Fruit fly (Drosophila melanogaster) whole organism, embryonic: ENCODE data around the gene Spase25.

Source experiments
- Abd-B ChIP-seq: fragments of 200-800 bp; sonication (Bioruptor generic); optimal IDR thresholded peaks from 2 replicates; lab custom pipeline; 2018; ENCODE audit warnings: missing biosample characterization, mild to moderate bottlenecking, missing genetic modification characterization, moderate library complexity
- Antp ChIP-seq: fragments of 200-800 bp; sonication (Bioruptor generic); optimal IDR thresholded peaks from 3 replicates; lab custom pipeline; 2016; ENCODE audit warnings: missing biosample characterization, missing genetic modification characterization
- Bgb ChIP-seq: fragments of 200-800 bp; sonication (Bioruptor generic); IDR thresholded peaks from 2 replicates; pipeline ENCODE4 v1.3.6; 2022; ENCODE audit warnings: missing biosample characterization, missing genetic modification characterization; ENCODE audit not compliant: partially characterized antibody
- C15 ChIP-seq: fragments of 200-800 bp; sonication (Bioruptor generic); IDR thresholded peaks from 3 replicates; pipeline ENCODE4 v1.3.6; 2022; ENCODE audit warnings: missing biosample characterization, missing genetic modification characterization
- CG11456 ChIP-seq: fragments of 200-800 bp; sonication (Bioruptor generic); IDR thresholded peaks from 3 replicates; pipeline ENCODE4 v1.3.6; 2022; ENCODE audit warnings: missing biosample characterization, missing genetic modification characterization
- CG11560 ChIP-seq: fragments of 200-800 bp; sonication (Bioruptor generic); IDR thresholded peaks from 3 replicates; pipeline ENCODE4 v1.3.6; 2022; ENCODE audit warnings: missing biosample characterization, missing genetic modification characterization
- CG11695 ChIP-seq: fragments of 200-800 bp; sonication (Bioruptor generic); IDR thresholded peaks from 3 replicates; pipeline ENCODE4 v1.3.6; 2022; ENCODE audit warnings: missing biosample characterization, missing genetic modification characterization
- CG12155 ChIP-seq: fragments of 200-800 bp; sonication (Bioruptor generic); optimal IDR thresholded peaks from 3 replicates; lab custom pipeline; 2016; ENCODE audit warnings: missing biosample characterization, missing genetic modification characterization
- CG12236 ChIP-seq: fragments of 200-800 bp; sonication (Bioruptor generic); optimal IDR thresholded peaks from 2 replicates; lab custom pipeline; 2016; ENCODE audit warnings: missing biosample characterization, missing genetic modification characterization
- CG12299 ChIP-seq: fragments of 200-800 bp; sonication (Bioruptor generic); optimal IDR thresholded peaks from 2 replicates; lab custom pipeline; 2018; ENCODE audit warnings: missing biosample characterization, mild to moderate bottlenecking, missing genetic modification characterization
- CG15011 ChIP-seq: fragments of 200-800 bp; sonication (Bioruptor generic); optimal IDR thresholded peaks from 3 replicates; lab custom pipeline; 2018; ENCODE audit warnings: missing biosample characterization, mild to moderate bottlenecking, missing genetic modification characterization
- CG15269 ChIP-seq: fragments of 200-800 bp; sonication (Bioruptor generic); optimal IDR thresholded peaks from 2 replicates; lab custom pipeline; 2018; ENCODE audit warnings: missing biosample characterization, mild to moderate bottlenecking, missing genetic modification characterization, moderate library complexity
- CG17361 ChIP-seq: fragments of 200-800 bp; sonication (Bioruptor generic); IDR thresholded peaks from 3 replicates; pipeline ENCODE4 v1.3.6; 2022; ENCODE audit warnings: missing biosample characterization, missing genetic modification characterization
- CG1832 ChIP-seq: fragments of 200-800 bp; sonication (Bioruptor generic); optimal IDR thresholded peaks from 2 replicates; lab custom pipeline; 2017; ENCODE audit warnings: missing biosample characterization, mild to moderate bottlenecking, missing genetic modification characterization, inconsistent platforms
- CG32532 ChIP-seq: fragments of 200-800 bp; sonication (Bioruptor generic); IDR thresholded peaks from 2 replicates; pipeline ENCODE4 v1.3.6; 2022; ENCODE audit warnings: missing biosample characterization, missing genetic modification characterization
- CG4282 ChIP-seq: fragments of 200-800 bp; sonication (Bioruptor generic); optimal IDR thresholded peaks from 2 replicates; lab custom pipeline; 2016; ENCODE audit warnings: missing biosample characterization, missing genetic modification characterization
- CG4328 ChIP-seq: fragments of 200-800 bp; sonication (Bioruptor generic); optimal IDR thresholded peaks from 3 replicates; lab custom pipeline; 2017; ENCODE audit warnings: missing biosample characterization, missing genetic modification reagents, missing genetic modification characterization
- CG6689 ChIP-seq: fragments of 200-800 bp; sonication (Bioruptor generic); IDR thresholded peaks from 2 replicates; pipeline ENCODE4 v1.3.6; 2022; ENCODE audit warnings: missing biosample characterization, missing genetic modification characterization
- CG7372 ChIP-seq: fragments of 200-800 bp; sonication (Bioruptor generic); IDR thresholded peaks from 2 replicates; pipeline ENCODE4 v1.3.6; 2022; ENCODE audit warnings: missing biosample characterization, missing genetic modification characterization
- CTCF ChIP-seq: fragments of 200-800 bp; sonication (Bioruptor generic); optimal IDR thresholded peaks from 2 replicates; lab custom pipeline; 2017; ENCODE audit warnings: missing biosample characterization, mild to moderate bottlenecking, missing genetic modification characterization, moderate library complexity
- D19B ChIP-seq: fragments of 200-800 bp; sonication (Bioruptor generic); optimal IDR thresholded peaks from 2 replicates; lab custom pipeline; 2017; ENCODE audit warnings: missing biosample characterization, mild to moderate bottlenecking, missing genetic modification characterization
- Dek ChIP-seq: fragments of 200-800 bp; sonication (Bioruptor generic); optimal IDR thresholded peaks from 3 replicates; lab custom pipeline; 2019; ENCODE audit warnings: missing biosample characterization, mild to moderate bottlenecking, missing genetic modification characterization, moderate library complexity
- Ets65A ChIP-seq: fragments of 200-800 bp; sonication (Bioruptor generic); peaks from one replicate; lab custom pipeline; 2016; ENCODE audit warnings: missing biosample characterization, missing genetic modification characterization
- Hey ChIP-seq: fragments of 200-800 bp; sonication (Bioruptor generic); optimal IDR thresholded peaks from 3 replicates; lab custom pipeline; 2018; ENCODE audit warnings: missing biosample characterization, mild to moderate bottlenecking, missing genetic modification characterization
- Hr51 ChIP-seq, 2 experiments: fragments of 200-800 bp; sonication (Bioruptor generic); optimal IDR thresholded peaks; 2 replicates in 1 of 2; 3 replicates in 1 of 2; lab custom pipeline; 2016 to 2018; ENCODE audit warnings: missing biosample characterization in 2 of 2, missing genetic modification characterization in 2 of 2, mild to moderate bottlenecking in 1 of 2, moderate library complexity in 1 of 2
- Hsf ChIP-seq: fragments of 200-800 bp; sonication (Bioruptor generic); optimal IDR thresholded peaks from 3 replicates; lab custom pipeline; 2016; ENCODE audit warnings: missing biosample characterization, missing genetic modification characterization
- Myb ChIP-seq: fragments of 200-800 bp; sonication (Bioruptor generic); optimal IDR thresholded peaks from 2 replicates; lab custom pipeline; 2016; ENCODE audit warnings: missing biosample characterization, missing genetic modification characterization
- NFAT ChIP-seq: fragments of 200-800 bp; sonication (Bioruptor generic); IDR thresholded peaks from 2 replicates; pipeline ENCODE4 v1.3.6; 2022; ENCODE audit warnings: missing biosample characterization, missing genetic modification characterization
- Optix ChIP-seq: fragments of 200-800 bp; sonication (Bioruptor generic); IDR thresholded peaks from 3 replicates; pipeline ENCODE4 v1.3.6; 2022; ENCODE audit warnings: missing biosample characterization, missing genetic modification characterization
- Pdp1 ChIP-seq, 2 experiments: fragments of 200-800 bp; sonication (Bioruptor generic); optimal IDR thresholded peaks; 3 replicates each; lab custom pipeline; 2016; ENCODE audit warnings: missing biosample characterization in 2 of 2, missing genetic modification characterization in 2 of 2, mild to moderate bottlenecking in 1 of 2, moderate library complexity in 1 of 2
- Poxn ChIP-seq: fragments of 200-800 bp; sonication (Bioruptor generic); IDR thresholded peaks from 2 replicates; pipeline ENCODE4 v1.3.6; 2022; ENCODE audit warnings: missing biosample characterization, missing genetic modification characterization
- Ravus ChIP-seq: fragments of 200-800 bp; sonication (Bioruptor generic); IDR thresholded peaks from 2 replicates; pipeline ENCODE4 v1.3.6; 2022; ENCODE audit warnings: missing biosample characterization, missing genetic modification characterization
- Six4 ChIP-seq: fragments of 200-800 bp; sonication (Bioruptor generic); optimal IDR thresholded peaks from 2 replicates; lab custom pipeline; 2016; ENCODE audit warnings: missing biosample characterization, missing genetic modification characterization
- Xbp1 ChIP-seq: fragments of 200-800 bp; sonication (Bioruptor generic); optimal IDR thresholded peaks from 3 replicates; lab custom pipeline; 2016; ENCODE audit warnings: missing biosample characterization, mild to moderate bottlenecking, missing genetic modification characterization
- cad ChIP-seq: fragments of >200 bp; optimal IDR thresholded peaks from 2 replicates; lab custom pipeline; 2017; ENCODE audit warnings: missing biosample characterization, missing genetic modification characterization
- cwo ChIP-seq: fragments of 200-800 bp; sonication (Bioruptor generic); optimal IDR thresholded peaks from 3 replicates; lab custom pipeline; 2017; ENCODE audit warnings: missing biosample characterization, missing genetic modification characterization, mild to moderate bottlenecking, moderate library complexity, missing genetic modification reagents
- dati ChIP-seq: fragments of 200-800 bp; sonication (Bioruptor generic); IDR thresholded peaks from 2 replicates; pipeline ENCODE4 v1.3.6; 2022; ENCODE audit warnings: missing biosample characterization, missing genetic modification characterization
- fu2 ChIP-seq: fragments of 200-800 bp; sonication (Bioruptor generic); optimal IDR thresholded peaks from 2 replicates; lab custom pipeline; 2016; ENCODE audit warnings: missing biosample characterization, missing genetic modification characterization
- ham ChIP-seq: fragments of 200-800 bp; sonication (Bioruptor generic); IDR thresholded peaks from 2 replicates; pipeline ENCODE4 v1.3.6; 2022; ENCODE audit warnings: missing biosample characterization, missing genetic modification characterization
- hb ChIP-seq: fragments of 200-800 bp; sonication (Bioruptor generic); IDR thresholded peaks from 3 replicates; pipeline ENCODE4 v1.3.6; 2022; ENCODE audit warnings: missing biosample characterization, missing genetic modification characterization; ENCODE audit not compliant: partially characterized antibody
- inv ChIP-seq: fragments of 200-800 bp; sonication (Bioruptor generic); IDR thresholded peaks from 2 replicates; pipeline ENCODE4 v1.3.6; 2022; ENCODE audit warnings: missing biosample characterization, missing genetic modification characterization; ENCODE audit not compliant: partially characterized antibody
- lab ChIP-seq: fragments of 200-800 bp; sonication (Bioruptor generic); optimal IDR thresholded peaks from 3 replicates; lab custom pipeline; 2017; ENCODE audit warnings: missing biosample characterization, missing genetic modification characterization, mild to moderate bottlenecking, moderate library complexity, missing genetic modification reagents
- lola ChIP-seq, 3 experiments: fragments of >200 bp in 2 of 3; fragments of 200-800 bp in 1 of 3; sonication (Bioruptor generic) in 1 of 3; optimal IDR thresholded peaks; 2 replicates each; lab custom pipeline; 2017 to 2019; ENCODE audit warnings: missing biosample characterization in 3 of 3, missing genetic modification characterization in 3 of 3, mild to moderate bottlenecking in 1 of 3, moderate library complexity in 1 of 3
- onecut ChIP-seq: fragments of 200-800 bp; sonication (Bioruptor generic); IDR thresholded peaks from 2 replicates; pipeline ENCODE4 v1.3.6; 2022; ENCODE audit warnings: missing biosample characterization, missing genetic modification characterization
- sc ChIP-seq, 3 experiments: fragments of >200 bp in 2 of 3; fragments of 200-800 bp in 1 of 3; sonication (Bioruptor generic) in 1 of 3; optimal IDR thresholded peaks; 2 replicates in 2 of 3; 3 replicates in 1 of 3; lab custom pipeline; 2017; ENCODE audit warnings: mild to moderate bottlenecking in 1 of 3, missing biosample characterization in 1 of 3, missing genetic modification characterization in 1 of 3, missing genetic modification reagents in 1 of 3
- sisA ChIP-seq: fragments of 200-800 bp; sonication (Bioruptor generic); IDR thresholded peaks from 2 replicates; pipeline ENCODE4 v1.3.6; 2022; ENCODE audit warnings: missing biosample characterization, missing genetic modification characterization
- tap ChIP-seq: fragments of 200-800 bp; optimal IDR thresholded peaks from 3 replicates; lab custom pipeline; 2019; ENCODE audit warnings: missing biosample characterization, mild to moderate bottlenecking, missing genetic modification characterization, moderate library complexity
- tll ChIP-seq, 2 experiments: fragments of 200-800 bp in 1 of 2; fragments of >200 bp in 1 of 2; sonication (Bioruptor generic) in 1 of 2; optimal IDR thresholded peaks; 2 replicates each; lab custom pipeline; 2017 to 2019; ENCODE audit warnings: missing biosample characterization in 2 of 2, missing genetic modification characterization in 2 of 2, mild to moderate bottlenecking in 1 of 2, moderate library complexity in 1 of 2
- twi ChIP-seq: fragments of 200-800 bp; optimal IDR thresholded peaks from 2 replicates; lab custom pipeline; 2019; ENCODE audit warnings: missing biosample characterization, mild to moderate bottlenecking, missing genetic modification characterization, moderate library complexity
- usp ChIP-seq: fragments of >200 bp; optimal IDR thresholded peaks from 2 replicates; lab custom pipeline; 2017; ENCODE audit warnings: missing biosample characterization, missing genetic modification characterization

Spase25 gene

dm6 chrX:11452846-11453391 lies 32.1 kb upstream of the Spase25 start (continued):
- TF ChIP-seq Optix: peak; percentile 79
- peak; percentile 39 for TF ChIP-seq D19B (GFP tag; lab: Kevin White, UChicago)
- TF ChIP-seq Hsf: peak; percentile 77
- TF ChIP-seq fu2 (GFP tag; lab: Kevin White, UChicago): peak; percentile 36
- peak; percentile 75 for TF ChIP-seq sisA (GFP tag; lab: Robert Waterston, UW)
- peak; percentile 58 for TF ChIP-seq CG1832
- TF ChIP-seq CG32532 (GFP tag; lab: Robert Waterston, UW): peak; percentile 81
- peak; percentile 47 for TF ChIP-seq tap (tag; lab: Kevin White, UChicago)
- peak; percentile 64; the same call in 1 of the 2 replicates for TF ChIP-seq dati (GFP tag; lab: Robert Waterston, UW)
- TF ChIP-seq Poxn (GFP tag; lab: Robert Waterston, UW): no peak
- peak; percentile 78 for TF ChIP-seq cwo (GFP tag; lab: Kevin White, UChicago)
- peak; percentile 65 for TF ChIP-seq Abd-B (GFP tag; lab: Kevin White, UChicago)
- peak; percentile 37 for TF ChIP-seq Dek (tag; lab: Kevin White, UChicago)
- no peak for TF ChIP-seq usp (GFP tag; lab: Kevin White, UChicago)
- TF ChIP-seq CG11695 (GFP tag; lab: Robert Waterston, UW): peak; percentile 82
- TF ChIP-seq C15: peak; percentile 74; the same call in 2 of the 3 replicates
- peak; percentile 76 to 86 for TF ChIP-seq Pdp1 (GFP tag; optimal IDR thresholded peaks at IDR 0.05; lab: Kevin White, UChicago)
- peak; percentile 95 for TF ChIP-seq Ets65A
- TF ChIP-seq Myb (GFP tag; lab: Kevin White, UChicago): peak; percentile 32
- peak; percentile 52 for TF ChIP-seq Six4 (GFP tag; lab: Kevin White, UChicago)
- peak; percentile 83 for TF ChIP-seq CG11456 (GFP tag; lab: Robert Waterston, UW)
- TF ChIP-seq Antp: peak; percentile 83
- TF ChIP-seq twi (tag; lab: Kevin White, UChicago): no peak
- TF ChIP-seq CG4328: no peak
- TF ChIP-seq sc (optimal IDR thresholded peaks at IDR 0.05; lab: Kevin White, UChicago): no peak
- TF ChIP-seq sc (GFP tag; optimal IDR thresholded peaks at IDR 0.05; lab: Kevin White, UChicago): peak; percentile 35
- peak; percentile 45 for TF ChIP-seq Ravus (GFP tag; lab: Robert Waterston, UW)
- TF ChIP-seq CG15269 (tag; lab: Kevin White, UChicago): peak; percentile 72
- TF ChIP-seq CG11560 (tag; lab: Robert Waterston, UW): peak; percentile 57; the same call in 1 of the 3 replicates
- TF ChIP-seq lab (GFP tag; lab: Kevin White, UChicago): peak; percentile 88
- TF ChIP-seq cad (GFP tag; lab: Kevin White, UChicago): no peak
- TF ChIP-seq Bgb (GFP tag; lab: Robert Waterston, UW): peak; percentile 52; the same call in 1 of the 2 replicates
- peak; percentile 70 for TF ChIP-seq CG7372
- peak; percentile 36 for TF ChIP-seq CG12299 (tag; lab: Kevin White, UChicago)
- TF ChIP-seq CG12236 (GFP tag; lab: Kevin White, UChicago): peak; percentile 30
- 0 out of 3 replicates have a peak, but pooled peaks have one; percentile 37 for TF ChIP-seq hb (GFP tag; lab: Robert Waterston, UW)
- peak; percentile 69; the same call in 2 of the 3 replicates for TF ChIP-seq CG17361 (GFP tag; lab: Robert Waterston, UW)
- TF ChIP-seq NFAT: peak; percentile 73
- TF ChIP-seq Hr51 (GFP tag; optimal IDR thresholded peaks at IDR 0.05; lab: Kevin White, UChicago): peak; percentile 45 to 78
- TF ChIP-seq CG15011 (GFP tag; lab: Kevin White, UChicago): peak; percentile 13
- TF ChIP-seq CG4282 (GFP tag; lab: Kevin White, UChicago): no peak
- peak; percentile 70 for TF ChIP-seq CG12155
- peak; percentile 83 for TF ChIP-seq CG6689 (GFP tag; lab: Robert Waterston, UW)
- TF ChIP-seq lola (GFP tag; optimal IDR thresholded peaks at IDR 0.05; lab: Kevin White, UChicago): peak in 1 of 3 experiments; percentile 36
- TF ChIP-seq onecut (GFP tag; lab: Robert Waterston, UW): peak; percentile 71
- TF ChIP-seq Xbp1 (GFP tag; lab: Kevin White, UChicago): peak; percentile 76
- TF ChIP-seq inv (GFP tag; lab: Robert Waterston, UW): no peak
- TF ChIP-seq tll (GFP tag; optimal IDR thresholded peaks at IDR 0.05; lab: Kevin White, UChicago): no peak
- no peak for TF ChIP-seq CTCF (GFP tag; lab: Kevin White, UChicago)
- TF ChIP-seq Hey (tag; lab: Kevin White, UChicago): no peak
- no peak for TF ChIP-seq ham (GFP tag; lab: Robert Waterston, UW)
